Fruit fly (Drosophila melanogaster) S2 (cell line): Measurements from ENCODE around the gene Jon65Aiv.

Experiments
- CG8478 ChIP-seq: fragments of >200 bp; optimal IDR thresholded peaks from 2 replicates; lab custom pipeline; 2018
- CTCF ChIP-seq, 2 experiments: fragments of >200 bp; optimal IDR thresholded peaks; 2 replicates each; lab custom pipeline; 2018

The Jon65Aiv gene

DNA sequence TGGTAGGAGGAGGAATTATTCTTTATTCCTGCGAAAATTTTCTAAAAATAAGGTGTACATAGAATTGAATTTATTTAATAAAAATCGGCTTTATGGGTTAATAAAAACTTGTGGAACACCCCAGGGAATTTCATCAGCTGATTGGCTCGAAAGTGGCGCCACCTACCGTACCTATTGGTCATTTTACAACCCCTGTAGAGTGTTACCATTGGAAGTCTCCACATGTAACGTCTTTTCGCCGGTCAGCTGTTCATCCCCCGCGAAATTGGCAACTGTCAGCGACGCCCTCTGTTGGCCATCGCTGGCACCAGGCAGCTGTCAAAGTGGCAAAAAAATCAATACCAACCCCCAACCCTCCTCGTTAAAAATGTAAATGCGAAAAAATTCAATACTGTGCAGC is 43.6 kb downstream of the Jon65Aiv start, which contains the start of gene CG13293:
Gene CG13293, plus strand, starts transcription at position 323 of the 400 bp plus-strand sequence.
- TF ChIP-seq CG8478 (lab: Kevin White, UChicago) (no peak), CTCF (optimal IDR thresholded peaks at IDR 0.05; lab: Kevin White, UChicago) (peak; percentile 92 to 97)

DNA sequence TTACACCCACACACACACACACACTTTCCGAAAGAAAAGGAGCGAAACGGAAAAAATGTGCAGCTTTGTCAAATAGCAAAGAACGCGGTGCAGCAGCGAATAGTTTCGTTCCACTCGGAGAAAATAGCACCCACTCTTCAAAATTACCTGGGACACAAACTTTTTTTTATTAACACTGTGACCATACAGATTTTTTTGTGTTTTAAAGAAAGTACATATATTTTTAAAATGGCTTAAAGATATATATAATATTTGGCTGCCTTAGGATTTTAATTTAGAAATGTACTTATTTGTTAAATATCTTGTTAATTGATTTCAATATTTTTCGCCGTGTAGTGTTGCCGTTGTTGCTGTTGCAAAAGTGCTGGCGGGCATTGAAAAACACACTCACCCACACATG is 45.5 kb downstream of the Jon65Aiv start:
- TF ChIP-seq CTCF (optimal IDR thresholded peaks at IDR 0.05; lab: Kevin White, UChicago) (no peak), CG8478 (lab: Kevin White, UChicago) (no peak)

DNA sequence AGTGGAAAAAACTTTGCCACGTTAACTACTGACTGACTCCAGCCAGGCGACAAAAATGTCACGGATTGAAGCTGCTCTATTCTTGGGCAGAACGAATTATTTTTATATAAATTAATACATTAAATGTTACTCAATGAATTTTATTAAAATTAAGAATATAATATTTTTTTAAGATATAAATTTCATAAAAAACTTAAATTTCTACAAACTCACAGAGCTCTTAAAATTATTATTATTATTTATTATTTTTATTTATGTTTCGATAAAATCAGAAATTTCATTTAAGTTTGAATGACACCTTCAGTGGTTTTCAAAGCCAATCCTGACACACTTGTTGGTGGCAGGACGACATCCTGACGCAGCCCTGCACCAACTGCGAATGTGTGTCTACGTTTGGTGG is 46.2 kb downstream of the Jon65Aiv start:
- TF ChIP-seq CTCF (optimal IDR thresholded peaks at IDR 0.05; lab: Kevin White, UChicago) = no peak

DNA sequence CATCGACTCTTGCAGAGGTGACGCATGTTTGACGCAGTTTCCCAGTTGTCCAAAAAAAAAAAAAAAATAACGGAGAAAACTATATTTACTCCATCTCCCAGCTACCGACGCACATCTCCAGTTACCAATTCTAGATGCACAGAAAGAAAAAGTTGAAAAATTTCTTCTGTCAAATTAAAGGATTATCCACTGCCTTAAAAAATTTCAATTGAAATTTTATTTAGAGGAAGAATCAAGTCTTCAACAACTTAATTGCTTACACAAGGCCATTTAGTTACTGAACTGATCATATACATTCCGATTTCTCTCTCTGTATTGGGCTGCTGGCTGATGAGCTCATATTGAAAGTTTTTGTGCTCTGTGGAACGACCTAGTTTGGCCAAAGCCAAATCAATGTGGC is 47.0 kb downstream of the Jon65Aiv start:
- no peak for TF ChIP-seq CG8478 (lab: Kevin White, UChicago)
- no peak for TF ChIP-seq CTCF (optimal IDR thresholded peaks at IDR 0.05; lab: Kevin White, UChicago)
